Fruit fly (Drosophila melanogaster) whole organism, embryonic: ENCODE results near the gene CG42716.

Source experiments
- Atf-2 ChIP-seq: fragments of 200-800 bp; sonication (Bioruptor generic); optimal IDR thresholded peaks from 2 replicates; lab custom pipeline; 2016; ENCODE audit warnings: missing biosample characterization, missing genetic modification characterization
- B-H1 ChIP-seq: fragments of 200-800 bp; sonication (Bioruptor generic); IDR thresholded peaks from 3 replicates; pipeline ENCODE4 v1.3.6; 2022; ENCODE audit warnings: missing biosample characterization, missing genetic modification characterization
- BEAF-32 ChIP-seq: fragments of 200-800 bp; sonication (Bioruptor generic); optimal IDR thresholded peaks from 3 replicates; lab custom pipeline; 2017; ENCODE audit warnings: missing biosample characterization, missing genetic modification characterization, mild to moderate bottlenecking, moderate library complexity, missing genetic modification reagents
- Bteb2 ChIP-seq: fragments of 200-800 bp; sonication (Bioruptor generic); optimal IDR thresholded peaks from 2 replicates; lab custom pipeline; 2016; ENCODE audit warnings: missing biosample characterization, missing genetic modification characterization
- CG11085 ChIP-seq: fragments of 200-800 bp; sonication (Bioruptor generic); IDR thresholded peaks from 2 replicates; pipeline ENCODE4 v1.3.6; 2022; ENCODE audit warnings: missing biosample characterization, missing genetic modification characterization
- CG12071 ChIP-seq: fragments of 200-800 bp; sonication (Bioruptor generic); optimal IDR thresholded peaks from 3 replicates; lab custom pipeline; 2018; ENCODE audit warnings: missing biosample characterization, mild to moderate bottlenecking, missing genetic modification characterization
- CG12236 ChIP-seq: fragments of 200-800 bp; sonication (Bioruptor generic); optimal IDR thresholded peaks from 2 replicates; lab custom pipeline; 2016; ENCODE audit warnings: missing biosample characterization, missing genetic modification characterization
- CG12744 ChIP-seq: fragments of 200-800 bp; sonication (Bioruptor generic); optimal IDR thresholded peaks from 2 replicates; lab custom pipeline; 2016; ENCODE audit warnings: missing biosample characterization, missing genetic modification characterization
- CG12942 ChIP-seq: fragments of 200-800 bp; sonication (Bioruptor generic); optimal IDR thresholded peaks from 3 replicates; lab custom pipeline; 2016; ENCODE audit warnings: missing biosample characterization, missing genetic modification characterization
- CG1832 ChIP-seq: fragments of 200-800 bp; sonication (Bioruptor generic); optimal IDR thresholded peaks from 2 replicates; lab custom pipeline; 2017; ENCODE audit warnings: missing biosample characterization, mild to moderate bottlenecking, missing genetic modification characterization, inconsistent platforms
- CG2120 ChIP-seq: fragments of 200-800 bp; sonication (Bioruptor generic); optimal IDR thresholded peaks from 3 replicates; lab custom pipeline; 2016; ENCODE audit warnings: missing biosample characterization, missing genetic modification characterization
- CG2875 ChIP-seq: fragments of 200-800 bp; sonication (Bioruptor generic); optimal IDR thresholded peaks from 2 replicates; lab custom pipeline; 2017; ENCODE audit warnings: missing biosample characterization, mild to moderate bottlenecking, missing genetic modification characterization, missing genetic modification reagents
- CG30403 ChIP-seq: fragments of 200-800 bp; sonication (Bioruptor generic); optimal IDR thresholded peaks from 3 replicates; lab custom pipeline; 2016; ENCODE audit warnings: missing biosample characterization, missing genetic modification characterization
- CG31224 ChIP-seq: fragments of 200-800 bp; sonication (Bioruptor generic); IDR thresholded peaks from 2 replicates; pipeline ENCODE4 v1.3.6; 2022; ENCODE audit warnings: missing biosample characterization, missing genetic modification characterization
- CG6854 ChIP-seq: fragments of 200-800 bp; sonication (Bioruptor generic); optimal IDR thresholded peaks from 3 replicates; lab custom pipeline; 2017; ENCODE audit warnings: missing biosample characterization, mild to moderate bottlenecking, missing genetic modification characterization
- CG7987 ChIP-seq: fragments of 200-800 bp; sonication (Bioruptor generic); optimal IDR thresholded peaks from 2 replicates; lab custom pipeline; 2018; ENCODE audit warnings: missing biosample characterization, mild to moderate bottlenecking, missing genetic modification characterization, moderate library complexity
- CG8478 ChIP-seq: fragments of >200 bp; optimal IDR thresholded peaks from 2 replicates; lab custom pipeline; 2018
- CkIIα-i1 ChIP-seq: fragments of 200-800 bp; sonication (Bioruptor generic); IDR thresholded peaks from 2 replicates; pipeline ENCODE4 v1.3.6; 2022; ENCODE audit warnings: missing biosample characterization, missing genetic modification characterization
- Dll ChIP-seq: fragments of 200-800 bp; sonication (Bioruptor generic); IDR thresholded peaks from 4 replicates; pipeline ENCODE4 v1.3.6; 2022; ENCODE audit warnings: missing biosample characterization, missing genetic modification characterization; ENCODE audit not compliant: partially characterized antibody
- Dp ChIP-seq: fragments of 200-800 bp; sonication (Bioruptor generic); optimal IDR thresholded peaks from 2 replicates; lab custom pipeline; 2018; ENCODE audit warnings: missing biosample characterization, mild to moderate bottlenecking, missing genetic modification characterization, moderate library complexity
- Drgx ChIP-seq: fragments of 200-800 bp; sonication (Bioruptor generic); IDR thresholded peaks from 2 replicates; pipeline ENCODE4 v1.3.6; 2022; ENCODE audit warnings: missing biosample characterization, missing genetic modification characterization
- E2f2 ChIP-seq: fragments of 200-800 bp; sonication (Bioruptor generic); IDR thresholded peaks from 2 replicates; pipeline ENCODE4 v1.3.6; 2022; ENCODE audit warnings: missing biosample characterization, missing genetic modification characterization
- HLH4C ChIP-seq: fragments of 200-800 bp; sonication (Bioruptor generic); IDR thresholded peaks from 3 replicates; pipeline ENCODE4 v1.3.6; 2022; ENCODE audit warnings: missing biosample characterization, missing genetic modification characterization; ENCODE audit not compliant: partially characterized antibody
- Hr3 ChIP-seq: fragments of 200-800 bp; sonication (Bioruptor generic); optimal IDR thresholded peaks from 3 replicates; lab custom pipeline; 2016; ENCODE audit warnings: missing biosample characterization, missing genetic modification characterization
- MTF-1 ChIP-seq: fragments of 200-800 bp; sonication (Bioruptor generic); optimal IDR thresholded peaks from 2 replicates; lab custom pipeline; 2018; ENCODE audit warnings: missing biosample characterization, mild to moderate bottlenecking, missing genetic modification characterization, borderline replicate concordance
- NC2β ChIP-seq: fragments of 200-800 bp; sonication (Bioruptor generic); optimal IDR thresholded peaks from 2 replicates; lab custom pipeline; 2016; ENCODE audit warnings: missing biosample characterization, missing genetic modification characterization
- NfI ChIP-seq: fragments of 200-800 bp; sonication (Bioruptor generic); optimal IDR thresholded peaks from 3 replicates; lab custom pipeline; 2018; ENCODE audit warnings: missing biosample characterization, mild to moderate bottlenecking, missing genetic modification characterization, moderate library complexity
- Optix ChIP-seq: fragments of 200-800 bp; sonication (Bioruptor generic); IDR thresholded peaks from 3 replicates; pipeline ENCODE4 v1.3.6; 2022; ENCODE audit warnings: missing biosample characterization, missing genetic modification characterization
- Poxn ChIP-seq: fragments of 200-800 bp; sonication (Bioruptor generic); IDR thresholded peaks from 2 replicates; pipeline ENCODE4 v1.3.6; 2022; ENCODE audit warnings: missing biosample characterization, missing genetic modification characterization
- Ptx1 ChIP-seq: fragments of 200-800 bp; sonication (Bioruptor generic); IDR thresholded peaks from 2 replicates; pipeline ENCODE4 v1.3.6; 2022; ENCODE audit warnings: missing biosample characterization, missing genetic modification characterization
- Usf ChIP-seq: fragments of 200-800 bp; sonication (Bioruptor generic); optimal IDR thresholded peaks from 2 replicates; lab custom pipeline; 2017; ENCODE audit warnings: missing genotype, missing biosample characterization, missing genetic modification characterization
- amos ChIP-seq: fragments of 200-800 bp; sonication (Bioruptor generic); IDR thresholded peaks from 2 replicates; pipeline ENCODE4 v1.3.6; 2022; ENCODE audit warnings: missing biosample characterization, missing genetic modification characterization; ENCODE audit not compliant: partially characterized antibody
- aop ChIP-seq: fragments of 200-800 bp; sonication (Bioruptor generic); IDR thresholded peaks from 2 replicates; pipeline ENCODE4 v1.3.6; 2022; ENCODE audit warnings: missing biosample characterization, missing genetic modification characterization
- bsh ChIP-seq, 2 experiments: fragments of 200-800 bp; sonication (Bioruptor generic); optimal IDR thresholded peaks; 2 replicates each; lab custom pipeline; 2017 to 2018; ENCODE audit warnings: mild to moderate bottlenecking in 2 of 2, missing biosample characterization in 2 of 2, missing genetic modification characterization in 2 of 2, moderate library complexity in 1 of 2
- crp ChIP-seq, 2 experiments: fragments of 200-800 bp; sonication (Bioruptor generic); optimal IDR thresholded peaks; 2 replicates in 1 of 2; 3 replicates in 1 of 2; lab custom pipeline; 2017; ENCODE audit warnings: missing biosample characterization in 2 of 2, missing genetic modification characterization in 2 of 2, mild to moderate bottlenecking in 1 of 2, moderate library complexity in 1 of 2
- dmrt11E ChIP-seq: fragments of 200-800 bp; sonication (Bioruptor generic); optimal IDR thresholded peaks from 3 replicates; lab custom pipeline; 2018; ENCODE audit warnings: missing biosample characterization, mild to moderate bottlenecking, missing genetic modification characterization, moderate library complexity
- eve ChIP-seq, 2 experiments: fragments of >200 bp; optimal IDR thresholded peaks; 2 replicates each; lab custom pipeline; 2017; ENCODE audit warnings: missing biosample characterization in 2 of 2, missing genetic modification characterization in 2 of 2
- fd102C ChIP-seq: fragments of 200-800 bp; sonication (Bioruptor generic); optimal IDR thresholded peaks from 2 replicates; lab custom pipeline; 2018; ENCODE audit warnings: missing biosample characterization, mild to moderate bottlenecking, missing genetic modification characterization, moderate library complexity
- grn ChIP-seq: fragments of 200-800 bp; sonication (Bioruptor generic); optimal IDR thresholded peaks from 3 replicates; lab custom pipeline; 2017; ENCODE audit warnings: missing biosample characterization, missing genetic modification characterization
- her ChIP-seq: fragments of 200-800 bp; sonication (Bioruptor generic); optimal IDR thresholded peaks from 2 replicates; lab custom pipeline; 2016; ENCODE audit warnings: missing biosample characterization, missing genetic modification characterization
- klu ChIP-seq: fragments of 200-800 bp; sonication (Bioruptor generic); IDR thresholded peaks from 2 replicates; pipeline ENCODE4 v1.3.6; 2022; ENCODE audit warnings: missing biosample characterization, missing genetic modification characterization
- lilli ChIP-seq: fragments of 200-800 bp; sonication (Bioruptor generic); optimal IDR thresholded peaks from 3 replicates; lab custom pipeline; 2016; ENCODE audit warnings: missing biosample characterization, missing genetic modification characterization
- oc ChIP-seq: fragments of 200-800 bp; sonication (Bioruptor generic); optimal IDR thresholded peaks from 2 replicates; lab custom pipeline; 2018; ENCODE audit warnings: missing biosample characterization, mild to moderate bottlenecking, missing genetic modification characterization, moderate library complexity
- pho ChIP-seq: fragments of 200-800 bp; sonication (Bioruptor generic); optimal IDR thresholded peaks from 2 replicates; lab custom pipeline; 2016; ENCODE audit warnings: missing biosample characterization, missing genetic modification characterization
- ro ChIP-seq: fragments of 200-800 bp; sonication (Bioruptor generic); IDR thresholded peaks from 2 replicates; pipeline ENCODE4 v1.3.6; 2022; ENCODE audit warnings: missing biosample characterization, missing genetic modification characterization
- schlank ChIP-seq: fragments of 200-800 bp; sonication (Bioruptor generic); optimal IDR thresholded peaks from 2 replicates; lab custom pipeline; 2018; ENCODE audit warnings: missing biosample characterization, mild to moderate bottlenecking, missing genetic modification characterization
- slbo ChIP-seq: fragments of 200-800 bp; sonication (Bioruptor generic); IDR thresholded peaks from 2 replicates; pipeline ENCODE4 v1.3.6; 2022; ENCODE audit warnings: missing biosample characterization, missing genetic modification characterization
- stc ChIP-seq: fragments of 200-800 bp; sonication (Bioruptor generic); IDR thresholded peaks from 2 replicates; pipeline ENCODE4 v1.3.6; 2022; ENCODE audit warnings: missing biosample characterization, missing genetic modification characterization
- tgo ChIP-seq: fragments of 200-800 bp; sonication (Bioruptor generic); IDR thresholded peaks from 3 replicates; pipeline ENCODE4 v1.3.6; 2022; ENCODE audit warnings: missing biosample characterization, missing genetic modification characterization
- unc-4 ChIP-seq: fragments of 200-800 bp; sonication (Bioruptor generic); IDR thresholded peaks from 2 replicates; pipeline ENCODE4 v1.3.6; 2022; ENCODE audit warnings: missing biosample characterization, missing genetic modification characterization; ENCODE audit not compliant: partially characterized antibody
- usp ChIP-seq: fragments of >200 bp; optimal IDR thresholded peaks from 2 replicates; lab custom pipeline; 2017; ENCODE audit warnings: missing biosample characterization, missing genetic modification characterization

The CG42716 gene

DNA sequence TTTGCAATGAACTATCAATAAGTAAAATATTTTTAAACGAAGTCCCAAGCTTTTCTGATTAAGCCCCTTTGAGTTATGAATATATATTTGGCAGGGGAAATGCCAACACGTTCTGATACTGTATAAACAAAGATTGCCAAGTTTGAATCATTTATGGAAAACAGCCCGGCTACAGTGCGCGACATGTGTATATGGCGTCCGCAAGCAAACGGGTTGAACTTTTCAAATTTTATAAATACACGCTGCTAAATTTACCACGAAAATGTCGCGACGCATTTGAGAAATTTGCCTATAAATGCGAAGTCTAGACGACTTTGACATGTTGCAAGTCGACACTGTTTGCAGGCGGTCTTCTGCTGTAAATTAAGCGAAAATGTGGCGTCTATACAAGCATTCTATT, 14.5 kb downstream of the CG42716 start (continued):
- no peak for TF ChIP-seq MTF-1
- no peak for TF ChIP-seq Poxn (GFP tag; lab: Robert Waterston, UW)
- TF ChIP-seq CG12744: peak; percentile 42
- no peak for TF ChIP-seq CG8478 (lab: Kevin White, UChicago)
- TF ChIP-seq Hr3 (GFP tag; lab: Kevin White, UChicago): peak; percentile 25
- TF ChIP-seq ro (GFP tag; lab: Robert Waterston, UW): no peak
- no peak for TF ChIP-seq aop (GFP tag; lab: Robert Waterston, UW)
- TF ChIP-seq CkIIα-i1 (GFP tag; lab: Robert Waterston, UW): no peak
- no peak for TF ChIP-seq fd102C (GFP tag; lab: Kevin White, UChicago)
- peak; percentile 19; the same call in 1 of the 3 replicates for TF ChIP-seq B-H1 (GFP tag; lab: Robert Waterston, UW)
- no peak for TF ChIP-seq CG1832 (GFP tag; lab: Kevin White, UChicago)
- peak; percentile 37 for TF ChIP-seq pho (GFP tag; lab: Kevin White, UChicago)
- no peak for TF ChIP-seq grn
- no peak for TF ChIP-seq klu (GFP tag; lab: Robert Waterston, UW)
- TF ChIP-seq Drgx (GFP tag; lab: Robert Waterston, UW): peak; percentile 81
- no peak for TF ChIP-seq Optix (GFP tag; lab: Robert Waterston, UW)
- TF ChIP-seq NfI (GFP tag; lab: Kevin White, UChicago): peak; percentile 59
- peak; percentile 52 for TF ChIP-seq Bteb2 (GFP tag; lab: Kevin White, UChicago)
- TF ChIP-seq BEAF-32: no peak
- no peak for TF ChIP-seq unc-4 (GFP tag; lab: Robert Waterston, UW)
- no peak for TF ChIP-seq Dll
- no peak for TF ChIP-seq NC2β
- peak; percentile 70 for TF ChIP-seq lilli (GFP tag; lab: Kevin White, UChicago)
- TF ChIP-seq her (GFP tag; lab: Kevin White, UChicago): peak; percentile 17
- no peak for TF ChIP-seq oc (tag; lab: Kevin White, UChicago)
- TF ChIP-seq Atf-2: no peak
- no peak for TF ChIP-seq HLH4C (GFP tag; lab: Robert Waterston, UW)
- TF ChIP-seq amos (GFP tag; lab: Robert Waterston, UW): no peak
- no peak for TF ChIP-seq Usf (GFP tag; lab: Kevin White, UChicago)
- peak; percentile 11 for TF ChIP-seq CG7987 (GFP tag; lab: Kevin White, UChicago)
- peak; percentile 62; the same call in 2 of the 3 replicates for TF ChIP-seq tgo (GFP tag; lab: Robert Waterston, UW)
- no peak for TF ChIP-seq CG12942 (GFP tag; lab: Kevin White, UChicago)
- TF ChIP-seq Ptx1: peak; percentile 52; the same call in 1 of the 2 replicates
- TF ChIP-seq CG6854 (GFP tag; lab: Kevin White, UChicago): no peak
- no peak for TF ChIP-seq Dp (GFP tag; lab: Kevin White, UChicago)
- peak in 1 of 2 experiments; percentile 18 for TF ChIP-seq bsh (GFP tag; optimal IDR thresholded peaks at IDR 0.05; lab: Kevin White, UChicago)
- no peak for TF ChIP-seq eve (GFP tag; optimal IDR thresholded peaks at IDR 0.05; lab: Kevin White, UChicago)
- TF ChIP-seq E2f2 (GFP tag; lab: Robert Waterston, UW): peak; percentile 36; the same call in 1 of the 2 replicates
- TF ChIP-seq dmrt11E (tag; lab: Kevin White, UChicago): no peak
- TF ChIP-seq stc (GFP tag; lab: Robert Waterston, UW): peak; percentile 26; the same call in 1 of the 2 replicates
- 0 out of 2 replicates have a peak, but pooled peaks have one; percentile 30 for TF ChIP-seq CG31224
- no peak for TF ChIP-seq CG12236 (GFP tag; lab: Kevin White, UChicago)
- TF ChIP-seq CG30403 (GFP tag; lab: Kevin White, UChicago): peak; percentile 46
- no peak for TF ChIP-seq usp
- peak; percentile 77 for TF ChIP-seq slbo (GFP tag; lab: Robert Waterston, UW)
- TF ChIP-seq CG11085 (GFP tag; lab: Robert Waterston, UW): no peak
- peak; percentile 27 for TF ChIP-seq schlank (tag; lab: Kevin White, UChicago)
- TF ChIP-seq CG12071 (GFP tag; lab: Kevin White, UChicago): peak; percentile 23
- TF ChIP-seq CG2875 (GFP tag; lab: Kevin White, UChicago): no peak
- TF ChIP-seq crp (GFP tag; optimal IDR thresholded peaks at IDR 0.05; lab: Kevin White, UChicago): no peak
- peak; percentile 81 for TF ChIP-seq CG2120
